Worm (Caenorhabditis elegans): ENCODE results near the gene clhm-1.
A peak's percentile ranks its signal among the peaks of the same experiment; 100 is the strongest.

Gene clhm-1

DNA sequence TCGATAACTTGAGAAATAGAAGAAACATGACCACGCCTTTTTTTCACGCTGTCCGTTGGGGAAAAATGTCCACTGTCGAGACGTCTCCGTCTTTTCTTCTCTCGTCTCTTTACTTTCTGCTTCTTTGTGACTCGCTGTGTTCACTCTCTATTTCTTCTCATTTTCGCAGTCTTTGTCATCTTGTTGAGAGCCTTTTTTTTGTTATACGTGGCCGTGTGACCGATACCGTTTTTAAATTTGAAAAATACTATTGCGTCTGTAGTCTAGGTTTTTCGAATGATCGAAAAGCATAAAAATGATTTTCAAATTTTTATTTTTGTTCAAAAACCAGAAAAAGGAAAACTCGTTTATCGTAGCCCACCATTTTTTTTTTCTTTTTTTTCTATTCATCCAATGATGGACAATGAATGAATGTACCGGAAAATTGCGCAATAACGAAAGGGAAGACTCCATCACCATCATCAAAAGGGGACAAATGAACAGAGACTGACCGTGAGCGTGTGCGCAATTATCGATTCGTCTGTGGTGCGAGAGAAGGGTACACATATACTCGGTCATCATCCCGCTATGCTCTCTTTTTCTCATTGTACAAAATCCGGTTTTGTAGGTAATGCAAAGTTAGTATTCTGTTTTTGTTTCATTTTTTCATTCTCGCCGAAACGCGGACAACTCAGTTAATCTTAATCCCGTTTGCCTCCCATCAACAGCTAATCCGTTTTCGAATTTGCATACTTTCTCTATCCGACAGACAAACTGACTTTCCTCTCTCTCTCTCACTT is 26.4 kb downstream of the clhm-1 start:
- peak; percentile 18 for TF ChIP-seq lin-14 (GFP tag; optimal IDR thresholded peaks at IDR 0.05)
- peak; percentile 61 for TF ChIP-seq skn-1 (tag; optimal IDR thresholded peaks at IDR 0.05)
- peak in 1 of 2 experiments; percentile 11 for TF ChIP-seq efl-1 (optimal IDR thresholded peaks at IDR 0.05)
- peak in 1 of 2 experiments; percentile 42 for TF ChIP-seq efl-1 (GFP tag; optimal IDR thresholded peaks at IDR 0.05 in 1 of 2)
- TF ChIP-seq egl-27 (tag; optimal IDR thresholded peaks at IDR 0.05): peak in 1 of 2 experiments; percentile 59
- peak; percentile 56 for TF ChIP-seq mep-1 (tag; optimal IDR thresholded peaks at IDR 0.05)
- TF ChIP-seq ceh-82 (tag; optimal IDR thresholded peaks at IDR 0.05): peak in 1 of 3 experiments; percentile 11
- peak in 1 of 2 experiments; percentile 25 for TF ChIP-seq lsy-2 (tag; optimal IDR thresholded peaks at IDR 0.05)
- TF ChIP-seq C04F5.9 (tag; optimal IDR thresholded peaks at IDR 0.05): no peak
- TF ChIP-seq F16B12.6 (tag; optimal IDR thresholded peaks at IDR 0.05): no peak
- peak; percentile 75 for TF ChIP-seq nhr-85 (tag)
- peak; percentile 72 for TF ChIP-seq blmp-1 (tag; optimal IDR thresholded peaks at IDR 0.05)
- peak; percentile 40 for TF ChIP-seq snpc-4 (tag; optimal IDR thresholded peaks at IDR 0.05)
- peak; percentile 21; the same call in 1 of the 2 replicates for TF ChIP-seq grh-1 (GFP tag; IDR thresholded peaks at IDR 0.05)
- no peak for TF ChIP-seq fkh-4 (tag; optimal IDR thresholded peaks at IDR 0.05; ENCODE audit: borderline replicate concordance)
- TF ChIP-seq tbx-2 (tag; optimal IDR thresholded peaks at IDR 0.05): no peak
- peak; percentile 14 for TF ChIP-seq rnt-1 (tag; optimal IDR thresholded peaks at IDR 0.05)
- no peak for TF ChIP-seq mab-9 (GFP tag; IDR thresholded peaks at IDR 0.05)

DNA sequence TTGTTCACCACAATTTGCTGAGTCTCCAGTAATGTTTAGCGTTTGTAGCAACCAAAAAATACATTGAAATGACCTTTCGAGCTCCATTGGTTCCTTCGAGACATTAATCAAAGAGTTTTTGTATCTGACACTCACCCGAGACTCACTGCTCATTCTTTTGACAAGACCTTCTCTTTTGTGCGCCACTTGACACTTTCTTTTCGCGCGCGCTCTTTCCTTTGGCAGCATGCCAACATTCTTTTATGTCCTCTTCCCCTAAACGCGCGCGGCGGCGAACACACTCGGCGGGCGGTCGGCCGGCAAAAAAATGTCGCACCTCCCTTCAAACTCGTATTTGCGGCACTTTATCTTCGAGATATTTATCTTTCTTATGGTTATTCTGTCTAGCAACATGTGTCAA is 27.1 kb downstream of the clhm-1 start:
- TF ChIP-seq hlh-17 (GFP tag; optimal IDR thresholded peaks at IDR 0.05; ENCODE audit: borderline replicate concordance) (no peak), swsn-7 (tag; optimal IDR thresholded peaks at IDR 0.05) (no peak), unc-86 (tag; optimal IDR thresholded peaks at IDR 0.05) (no peak), dpl-1 (GFP tag; optimal IDR thresholded peaks at IDR 0.05) (no peak), mab-9 (GFP tag; IDR thresholded peaks at IDR 0.05) (no peak), Y116A8C.19 (tag; optimal IDR thresholded peaks at IDR 0.05; ENCODE audit: borderline replicate concordance) (no peak), mef-2 (tag; optimal IDR thresholded peaks at IDR 0.05) (no peak), nhr-20 (tag; optimal IDR thresholded peaks at IDR 0.05) (no peak), ztf-4 (tag; optimal IDR thresholded peaks at IDR 0.05) (no peak), isw-1 (GFP tag; IDR thresholded peaks at IDR 0.05) (no peak), ceh-8 (GFP tag; optimal IDR thresholded peaks at IDR 0.05) (no peak), ceh-82 (tag; optimal IDR thresholded peaks at IDR 0.05) (peak in 1 of 3 experiments; percentile 7), aha-1 (tag; optimal IDR thresholded peaks at IDR 0.05) (no peak), xbp-1 (tag; optimal IDR thresholded peaks at IDR 0.05) (no peak), skn-1 (tag; optimal IDR thresholded peaks at IDR 0.05) (no peak), nhr-85 (tag) (peak; percentile 62), lin-15B (tag; optimal IDR thresholded peaks at IDR 0.05) (no peak), elt-3 (tag; optimal IDR thresholded peaks at IDR 0.05) (no peak), zip-4 (GFP tag; optimal IDR thresholded peaks at IDR 0.05) (no peak), lsy-2 (tag; optimal IDR thresholded peaks at IDR 0.05) (no peak), zag-1 (tag; optimal IDR thresholded peaks at IDR 0.05) (no peak), sox-4 (tag; optimal IDR thresholded peaks at IDR 0.05) (no peak), nhr-84 (tag; optimal IDR thresholded peaks at IDR 0.05) (no peak), efl-3 (GFP tag; optimal IDR thresholded peaks at IDR 0.05) (no peak), blmp-1 (tag; optimal IDR thresholded peaks at IDR 0.05) (peak; percentile 15), fkh-4 (tag; optimal IDR thresholded peaks at IDR 0.05; ENCODE audit: borderline replicate concordance) (no peak), tlp-1 (tag; optimal IDR thresholded peaks at IDR 0.05) (no peak), ztf-11 (tag; optimal IDR thresholded peaks at IDR 0.05) (no peak), lin-14 (GFP tag; optimal IDR thresholded peaks at IDR 0.05) (peak; percentile 66), elt-2 (tag; optimal IDR thresholded peaks at IDR 0.05) (no peak), sup-37 (GFP tag; optimal IDR thresholded peaks at IDR 0.05) (no peak), lir-3 (tag; optimal IDR thresholded peaks at IDR 0.05; ENCODE audit: poor library complexity) (no peak)
